Fruit fly (Drosophila melanogaster) whole organism, embryonic: ENCODE results near the gene CG34183.
A peak's percentile ranks its signal among the peaks of the same experiment; 100 is the strongest.

ENCODE experiments used
- CG10543 ChIP-seq: fragments of 200-800 bp; sonication (Bioruptor generic); optimal IDR thresholded peaks from 3 replicates; lab custom pipeline; 2017; ENCODE audit warnings: missing biosample characterization, mild to moderate bottlenecking, missing genetic modification characterization, moderate library complexity
- CG10959 ChIP-seq: fragments of 200-800 bp; sonication (Bioruptor generic); IDR thresholded peaks from 2 replicates; pipeline ENCODE4 v1.3.6; 2022; ENCODE audit warnings: missing biosample characterization, missing genetic modification characterization
- CG11247 ChIP-seq: fragments of 200-800 bp; sonication (Bioruptor generic); IDR thresholded peaks from 2 replicates; pipeline ENCODE4 v1.3.6; 2022; ENCODE audit warnings: missing biosample characterization, missing genetic modification characterization
- CG11456 ChIP-seq: fragments of 200-800 bp; sonication (Bioruptor generic); IDR thresholded peaks from 3 replicates; pipeline ENCODE4 v1.3.6; 2022; ENCODE audit warnings: missing biosample characterization, missing genetic modification characterization
- CG13424 ChIP-seq: fragments of 200-800 bp; sonication (Bioruptor generic); optimal IDR thresholded peaks from 2 replicates; lab custom pipeline; 2019; ENCODE audit warnings: missing biosample characterization, mild to moderate bottlenecking, missing genetic modification characterization, moderate library complexity
- CG13775 ChIP-seq: fragments of 200-800 bp; sonication (Bioruptor generic); optimal IDR thresholded peaks from 3 replicates; lab custom pipeline; 2017; ENCODE audit warnings: missing biosample characterization, mild to moderate bottlenecking, missing genetic modification characterization
- CG14441 ChIP-seq: fragments of 200-800 bp; sonication (Bioruptor generic); IDR thresholded peaks from 2 replicates; pipeline ENCODE4 v1.3.6; 2022; ENCODE audit warnings: missing biosample characterization, missing genetic modification characterization
- CG15601 ChIP-seq: fragments of 200-800 bp; sonication (Bioruptor generic); optimal IDR thresholded peaks from 3 replicates; lab custom pipeline; 2019; ENCODE audit warnings: missing biosample characterization, mild to moderate bottlenecking, missing genetic modification characterization, moderate library complexity
- CG18011 ChIP-seq: fragments of 200-800 bp; sonication (Bioruptor generic); optimal IDR thresholded peaks from 2 replicates; lab custom pipeline; 2017; ENCODE audit warnings: missing biosample characterization, missing genetic modification characterization, mild to moderate bottlenecking, moderate library complexity, missing genotype
- CG2116 ChIP-seq: fragments of 200-800 bp; sonication (Bioruptor generic); optimal IDR thresholded peaks from 3 replicates; lab custom pipeline; 2018; ENCODE audit warnings: missing biosample characterization, mild to moderate bottlenecking, missing genetic modification characterization
- CG2678 ChIP-seq: fragments of 200-800 bp; sonication (Bioruptor generic); optimal IDR thresholded peaks from 3 replicates; lab custom pipeline; 2019; ENCODE audit warnings: missing biosample characterization, mild to moderate bottlenecking, missing genetic modification characterization, moderate library complexity
- CG30403 ChIP-seq: fragments of 200-800 bp; sonication (Bioruptor generic); optimal IDR thresholded peaks from 3 replicates; lab custom pipeline; 2016; ENCODE audit warnings: missing biosample characterization, missing genetic modification characterization
- CG30431 ChIP-seq: fragments of 200-800 bp; sonication (Bioruptor generic); optimal IDR thresholded peaks from 2 replicates; lab custom pipeline; 2017; ENCODE audit warnings: missing biosample characterization, missing genetic modification characterization
- CG32532 ChIP-seq: fragments of 200-800 bp; sonication (Bioruptor generic); IDR thresholded peaks from 2 replicates; pipeline ENCODE4 v1.3.6; 2022; ENCODE audit warnings: missing biosample characterization, missing genetic modification characterization
- CG7556 ChIP-seq: fragments of 200-800 bp; sonication (Bioruptor generic); optimal IDR thresholded peaks from 2 replicates; lab custom pipeline; 2017; ENCODE audit warnings: missing biosample characterization, mild to moderate bottlenecking, missing genetic modification characterization
- CG7963 ChIP-seq: fragments of 200-800 bp; sonication (Bioruptor generic); IDR thresholded peaks from 3 replicates; pipeline ENCODE4 v1.3.6; 2022; ENCODE audit warnings: missing biosample characterization, missing genetic modification characterization; ENCODE audit not compliant: partially characterized antibody
- CG8359 ChIP-seq: fragments of 200-800 bp; sonication (Bioruptor generic); optimal IDR thresholded peaks from 2 replicates; lab custom pipeline; 2017; ENCODE audit warnings: missing biosample characterization, mild to moderate bottlenecking, missing genetic modification characterization, borderline replicate concordance
- CoRest ChIP-seq: fragments of 200-800 bp; sonication (Bioruptor generic); optimal IDR thresholded peaks from 3 replicates; lab custom pipeline; 2018; ENCODE audit warnings: missing biosample characterization, mild to moderate bottlenecking, missing genetic modification characterization, moderate library complexity
- Drgx ChIP-seq: fragments of 200-800 bp; sonication (Bioruptor generic); IDR thresholded peaks from 2 replicates; pipeline ENCODE4 v1.3.6; 2022; ENCODE audit warnings: missing biosample characterization, missing genetic modification characterization
- E2f1 ChIP-seq: fragments of 200-800 bp; sonication (Bioruptor generic); IDR thresholded peaks from 2 replicates; pipeline ENCODE4 v1.3.6; 2022; ENCODE audit warnings: missing biosample characterization, missing genetic modification characterization
- Ets65A ChIP-seq: fragments of 200-800 bp; sonication (Bioruptor generic); peaks from one replicate; lab custom pipeline; 2016; ENCODE audit warnings: missing biosample characterization, missing genetic modification characterization
- HmgD ChIP-seq: fragments of 200-800 bp; sonication (Bioruptor generic); optimal IDR thresholded peaks from 3 replicates; lab custom pipeline; 2016; ENCODE audit warnings: missing biosample characterization, missing genetic modification characterization
- Nf-YC ChIP-seq: fragments of 200-800 bp; optimal IDR thresholded peaks from 3 replicates; lab custom pipeline; 2019; ENCODE audit warnings: missing biosample characterization, mild to moderate bottlenecking, missing genetic modification characterization, moderate library complexity
- Poxn ChIP-seq: fragments of 200-800 bp; sonication (Bioruptor generic); IDR thresholded peaks from 2 replicates; pipeline ENCODE4 v1.3.6; 2022; ENCODE audit warnings: missing biosample characterization, missing genetic modification characterization
- Ptx1 ChIP-seq: fragments of 200-800 bp; sonication (Bioruptor generic); IDR thresholded peaks from 2 replicates; pipeline ENCODE4 v1.3.6; 2022; ENCODE audit warnings: missing biosample characterization, missing genetic modification characterization
- Rfx ChIP-seq: fragments of 200-800 bp; sonication (Bioruptor generic); IDR thresholded peaks from 2 replicates; pipeline ENCODE4 v1.3.6; 2022; ENCODE audit warnings: missing biosample characterization, missing genetic modification characterization
- YL-1 ChIP-seq: fragments of 200-800 bp; sonication (Bioruptor generic); optimal IDR thresholded peaks from 3 replicates; lab custom pipeline; 2017; ENCODE audit warnings: missing biosample characterization, mild to moderate bottlenecking, missing genetic modification characterization
- ase ChIP-seq: fragments of 200-800 bp; sonication (Bioruptor generic); IDR thresholded peaks from 3 replicates; pipeline ENCODE4 v1.3.6; 2022; ENCODE audit warnings: missing biosample characterization, missing genetic modification characterization
- ato ChIP-seq: fragments of 200-800 bp; sonication (Bioruptor generic); IDR thresholded peaks from 2 replicates; pipeline ENCODE4 v1.3.6; 2022; ENCODE audit warnings: missing biosample characterization, missing genetic modification characterization; ENCODE audit not compliant: partially characterized antibody
- chinmo ChIP-seq: fragments of 200-800 bp; sonication (Bioruptor generic); IDR thresholded peaks from 4 replicates; pipeline ENCODE4 v1.3.6; 2022; ENCODE audit warnings: missing biosample characterization, missing genetic modification characterization; ENCODE audit not compliant: partially characterized antibody
- chm ChIP-seq: fragments of 200-800 bp; sonication (Bioruptor generic); IDR thresholded peaks from 2 replicates; pipeline ENCODE4 v1.3.6; 2022; ENCODE audit warnings: missing biosample characterization, missing genetic modification characterization
- dan ChIP-seq: fragments of 200-800 bp; sonication (Bioruptor generic); IDR thresholded peaks from 2 replicates; pipeline ENCODE4 v1.3.6; 2022; ENCODE audit warnings: missing biosample characterization, missing genetic modification characterization
- ewg ChIP-seq: fragments of 200-800 bp; sonication (Bioruptor generic); optimal IDR thresholded peaks from 3 replicates; lab custom pipeline; 2017; ENCODE audit warnings: mild to moderate bottlenecking, missing biosample characterization, missing genetic modification reagents, missing genetic modification characterization
- fru ChIP-seq: fragments of >200 bp; optimal IDR thresholded peaks from 2 replicates; lab custom pipeline; 2017
- gcm ChIP-seq: fragments of 200-800 bp; sonication (Bioruptor generic); optimal IDR thresholded peaks from 2 replicates; lab custom pipeline; 2019; ENCODE audit warnings: missing biosample characterization, mild to moderate bottlenecking, missing genetic modification characterization, moderate library complexity
- grau ChIP-seq: fragments of 200-800 bp; optimal IDR thresholded peaks from 3 replicates; lab custom pipeline; 2019; ENCODE audit warnings: missing biosample characterization, mild to moderate bottlenecking, missing genetic modification characterization, moderate library complexity
- hbn ChIP-seq: fragments of 200-800 bp; sonication (Bioruptor generic); IDR thresholded peaks from 2 replicates; pipeline ENCODE4 v1.3.6; 2022; ENCODE audit warnings: missing biosample characterization, missing genetic modification characterization; ENCODE audit not compliant: partially characterized antibody
- her ChIP-seq: fragments of 200-800 bp; sonication (Bioruptor generic); optimal IDR thresholded peaks from 2 replicates; lab custom pipeline; 2016; ENCODE audit warnings: missing biosample characterization, missing genetic modification characterization
- inv ChIP-seq: fragments of 200-800 bp; sonication (Bioruptor generic); IDR thresholded peaks from 2 replicates; pipeline ENCODE4 v1.3.6; 2022; ENCODE audit warnings: missing biosample characterization, missing genetic modification characterization; ENCODE audit not compliant: partially characterized antibody
- kni ChIP-seq: fragments of 200-800 bp; sonication (Bioruptor generic); optimal IDR thresholded peaks from 3 replicates; lab custom pipeline; 2017; ENCODE audit warnings: mild to moderate bottlenecking, missing biosample characterization, missing genetic modification reagents, missing genetic modification characterization
- odd ChIP-seq: fragments of 200-800 bp; sonication (Bioruptor generic); optimal IDR thresholded peaks from 2 replicates; lab custom pipeline; 2017; ENCODE audit warnings: missing biosample characterization, mild to moderate bottlenecking, missing genetic modification characterization
- ro ChIP-seq: fragments of 200-800 bp; sonication (Bioruptor generic); IDR thresholded peaks from 2 replicates; pipeline ENCODE4 v1.3.6; 2022; ENCODE audit warnings: missing biosample characterization, missing genetic modification characterization
- row ChIP-seq: fragments of 200-800 bp; sonication (Bioruptor generic); IDR thresholded peaks from 3 replicates; pipeline ENCODE4 v1.3.6; 2022; ENCODE audit warnings: missing biosample characterization, missing genetic modification characterization
- sob ChIP-seq: fragments of 200-800 bp; sonication (Bioruptor generic); IDR thresholded peaks from 2 replicates; pipeline ENCODE4 v1.3.6; 2022; ENCODE audit warnings: missing biosample characterization, missing genetic modification characterization
- unpg ChIP-seq: fragments of 200-800 bp; sonication (Bioruptor generic); optimal IDR thresholded peaks from 3 replicates; lab custom pipeline; 2018; ENCODE audit warnings: missing biosample characterization, mild to moderate bottlenecking, missing genetic modification characterization, moderate library complexity

The CG34183 gene

dm6 chr2L:9907320-9908256 is 17.0 kb upstream of the CG34183 start (continued):
- TF ChIP-seq chm (GFP tag; lab: Robert Waterston, UW) (0 out of 2 replicates have a peak, but pooled peaks have one; percentile 45), kni (peak; percentile 27), odd (GFP tag; lab: Kevin White, UChicago) (no peak), CG2116 (GFP tag; lab: Kevin White, UChicago) (peak; percentile 6), Nf-YC (tag; lab: Kevin White, UChicago) (peak; percentile 48), gcm (peak; percentile 9)
- TF ChIP-seq, all 482 proteins: peak for 49

- TF ChIP-seq Ets65A (GFP tag; lab: Kevin White, UChicago) (peak; percentile 18), Ptx1 (GFP tag; lab: Robert Waterston, UW) (0 out of 2 replicates have a peak, but pooled peaks have one; percentile 22), Rfx (peak; percentile 33; the same call in 1 of the 2 replicates), CG14441 (GFP tag; lab: Robert Waterston, UW) (0 out of 2 replicates have a peak, but pooled peaks have one; percentile 29), Drgx (peak; percentile 73), row (GFP tag; lab: Robert Waterston, UW) (peak; percentile 14; the same call in 1 of the 3 replicates), CG11456 (GFP tag; lab: Robert Waterston, UW) (peak; percentile 55; the same call in 1 of the 3 replicates), CG32532 (GFP tag; lab: Robert Waterston, UW) (peak; percentile 48; the same call in 1 of the 2 replicates), grau (tag; lab: Kevin White, UChicago) (peak; percentile 17), CG11247 (GFP tag; lab: Robert Waterston, UW) (peak; percentile 25; the same call in 1 of the 2 replicates), ase (GFP tag; lab: Robert Waterston, UW) (no peak), CG10959 (GFP tag; lab: Robert Waterston, UW) (no peak), E2f1 (GFP tag; lab: Robert Waterston, UW) (no peak)
Measured at dm6 chr2L:9906641-9907040, 16.1 kb upstream of the CG34183 start.

dm6 chr2L:9903028-9903427 is 12.5 kb upstream of the CG34183 start, which contains the start of gene Muc30E:
TSS of gene Muc30E (minus strand) at chr2L:9903128.
- TF ChIP-seq fru (lab: Kevin White, UChicago) = no peak
- no peak for TF ChIP-seq CG13424 (tag; lab: Kevin White, UChicago)
- no peak for TF ChIP-seq CG7963
- TF ChIP-seq CG30403 = no peak
- TF ChIP-seq dan = no peak
- no peak for TF ChIP-seq ato (GFP tag; lab: Robert Waterston, UW)
- TF ChIP-seq CG30431 = no peak
- TF ChIP-seq chinmo (GFP tag; lab: Robert Waterston, UW) = no peak
- no peak for TF ChIP-seq Ptx1 (GFP tag; lab: Robert Waterston, UW)
- TF ChIP-seq Poxn (GFP tag; lab: Robert Waterston, UW) = no peak
- TF ChIP-seq CG7556 (GFP tag; lab: Kevin White, UChicago) = no peak
- TF ChIP-seq HmgD = no peak
- no peak for TF ChIP-seq CG13775 (GFP tag; lab: Kevin White, UChicago)
- TF ChIP-seq CoRest = no peak
- no peak for TF ChIP-seq ro (GFP tag; lab: Robert Waterston, UW)
- TF ChIP-seq sob = no peak

- peak; percentile 94 for TF ChIP-seq CG2116 (GFP tag; lab: Kevin White, UChicago)
- peak; percentile 42 for TF ChIP-seq CG2678
- no peak for TF ChIP-seq ewg (GFP tag; lab: Kevin White, UChicago)
- peak; percentile 58 for TF ChIP-seq CG32532 (GFP tag; lab: Robert Waterston, UW)
- peak; percentile 32 for TF ChIP-seq her (GFP tag; lab: Kevin White, UChicago)
- peak; percentile 92 for TF ChIP-seq YL-1 (GFP tag; lab: Kevin White, UChicago)
- peak; percentile 99 for TF ChIP-seq hbn (GFP tag; lab: Robert Waterston, UW)
- TF ChIP-seq CG8359 = no peak
- TF ChIP-seq CG18011 (GFP tag; lab: Kevin White, UChicago) = no peak
- TF ChIP-seq CG15601 (tag; lab: Kevin White, UChicago) = peak; percentile 8
- TF ChIP-seq inv (GFP tag; lab: Robert Waterston, UW) = peak; percentile 99
- TF ChIP-seq unpg (GFP tag; lab: Kevin White, UChicago) = peak; percentile 51
- TF ChIP-seq CG10543 (GFP tag; lab: Kevin White, UChicago) = peak; percentile 47
Measured at dm6 chr2L:9897296-9897695, 6.7 kb upstream of the CG34183 start, which contains the start of gene RpS2. TSS of gene RpS2 (minus strand) at chr2L:9897552.
